Fruit fly (Drosophila melanogaster): Measurements from ENCODE around the gene Coq8.

Gene Coq8

DNA sequence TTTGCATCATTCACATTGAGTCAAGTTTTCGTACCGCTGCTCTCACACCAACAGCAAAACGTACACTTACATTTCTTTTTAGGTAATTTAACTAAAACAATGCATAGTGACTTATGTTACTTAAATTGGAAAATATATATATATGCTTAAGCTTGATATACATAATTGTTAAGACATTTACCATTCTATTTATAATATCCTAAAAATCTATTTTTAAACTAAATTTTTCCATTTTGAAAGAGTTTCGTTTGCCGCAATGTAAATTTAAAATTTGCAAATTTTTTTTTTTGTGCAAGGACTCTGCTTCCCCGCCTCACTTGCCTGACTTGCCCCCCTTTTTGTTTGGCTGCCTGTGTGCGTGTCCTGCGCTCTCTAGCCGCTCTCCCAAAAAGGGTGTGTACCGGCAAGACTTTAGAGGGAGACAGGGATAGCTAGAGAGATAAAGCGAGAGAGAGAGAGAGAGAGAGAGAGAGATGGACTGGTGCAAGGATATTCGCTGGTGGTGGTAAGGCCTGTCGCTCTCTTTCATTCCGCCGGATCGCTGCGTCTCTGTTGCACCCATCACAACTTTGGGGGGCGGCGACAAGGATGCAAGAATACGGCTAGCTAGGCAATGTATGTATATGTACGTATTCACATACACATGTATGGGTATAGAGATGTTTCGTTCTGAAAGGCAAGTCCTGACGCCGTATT, 37.1 kb upstream of the Coq8 start (continued):
- TF ChIP-seq fu2 (GFP tag; optimal IDR thresholded peaks at IDR 0.05): no peak
- TF ChIP-seq lbe (GFP tag; optimal IDR thresholded peaks at IDR 0.05): no peak
- no peak for TF ChIP-seq CG8290 (GFP tag; optimal IDR thresholded peaks at IDR 0.05)
- TF ChIP-seq CG8290 (tag; optimal IDR thresholded peaks at IDR 0.05): no peak
- peak; percentile 61 for TF ChIP-seq grau (tag; optimal IDR thresholded peaks at IDR 0.05)
- TF ChIP-seq org-1 (GFP tag; optimal IDR thresholded peaks at IDR 0.05): peak; percentile 6
- peak; percentile 60 for TF ChIP-seq PHDP (tag; optimal IDR thresholded peaks at IDR 0.05)
- TF ChIP-seq grn (GFP tag; optimal IDR thresholded peaks at IDR 0.05): no peak
- no peak for TF ChIP-seq sc (optimal IDR thresholded peaks at IDR 0.05)
- TF ChIP-seq sc (GFP tag; optimal IDR thresholded peaks at IDR 0.05): no peak
- TF ChIP-seq CG18262 (tag; optimal IDR thresholded peaks at IDR 0.05): peak; percentile 67
- TF ChIP-seq dmrt11E (tag; optimal IDR thresholded peaks at IDR 0.05): peak; percentile 17
- no peak for TF ChIP-seq Scr (GFP tag; IDR thresholded peaks at IDR 0.05; ENCODE audit: partially characterized antibody)
- peak; percentile 72 for TF ChIP-seq Hmr (GFP tag; optimal IDR thresholded peaks at IDR 0.05)
- TF ChIP-seq CG17186 (GFP tag; optimal IDR thresholded peaks at IDR 0.05): no peak
- TF ChIP-seq Taf1 (GFP tag; IDR thresholded peaks at IDR 0.05): no peak
- no peak for TF ChIP-seq stwl (tag; optimal IDR thresholded peaks at IDR 0.05)
- no peak for TF ChIP-seq CG9876 (GFP tag; optimal IDR thresholded peaks at IDR 0.05)
- peak; percentile 76 for TF ChIP-seq Nf-YB (GFP tag; optimal IDR thresholded peaks at IDR 0.05)
- no peak for TF ChIP-seq CG17802 (tag; optimal IDR thresholded peaks at IDR 0.05)
- TF ChIP-seq D19B (GFP tag; optimal IDR thresholded peaks at IDR 0.05): no peak
- no peak for TF ChIP-seq zen2 (GFP tag; IDR thresholded peaks at IDR 0.05; ENCODE audit: partially characterized antibody)
- TF ChIP-seq dmrt99B (tag; optimal IDR thresholded peaks at IDR 0.05): peak; percentile 73
- TF ChIP-seq CG12071 (GFP tag; optimal IDR thresholded peaks at IDR 0.05): no peak
- TF ChIP-seq CG6654 (GFP tag; optimal IDR thresholded peaks at IDR 0.05): no peak
- no peak for TF ChIP-seq bigmax (GFP tag; optimal IDR thresholded peaks at IDR 0.05)
- no peak for TF ChIP-seq CG3065 (GFP tag; optimal IDR thresholded peaks at IDR 0.05)
- TF ChIP-seq unpg (GFP tag; optimal IDR thresholded peaks at IDR 0.05): peak; percentile 44
- no peak for TF ChIP-seq toy (GFP tag; IDR thresholded peaks at IDR 0.05)
- no peak for TF ChIP-seq Vsx1 (GFP tag; optimal IDR thresholded peaks at IDR 0.05)
- no peak for TF ChIP-seq CG10565 (GFP tag; optimal IDR thresholded peaks at IDR 0.05)
- TF ChIP-seq CG8359 (GFP tag; optimal IDR thresholded peaks at IDR 0.05; ENCODE audit: borderline replicate concordance): no peak
- no peak for TF ChIP-seq ash1 (GFP tag; optimal IDR thresholded peaks at IDR 0.05)
- peak; percentile 69 for TF ChIP-seq CG7556 (GFP tag; optimal IDR thresholded peaks at IDR 0.05)
- TF ChIP-seq CG13424 (tag; optimal IDR thresholded peaks at IDR 0.05): peak; percentile 66
- TF ChIP-seq CG13894 (tag; optimal IDR thresholded peaks at IDR 0.05): peak; percentile 24
- TF ChIP-seq Ssrp (tag; optimal IDR thresholded peaks at IDR 0.05): peak; percentile 37
- no peak for TF ChIP-seq zen (tag; optimal IDR thresholded peaks at IDR 0.05)
- no peak for TF ChIP-seq Gsc (GFP tag; IDR thresholded peaks at IDR 0.05)
- peak; percentile 57 for TF ChIP-seq nmo (GFP tag; optimal IDR thresholded peaks at IDR 0.05)
- TF ChIP-seq CG11504 (tag; optimal IDR thresholded peaks at IDR 0.05): peak; percentile 71
- peak; percentile 72 for TF ChIP-seq nerfin-1 (tag; optimal IDR thresholded peaks at IDR 0.05)
- peak; percentile 70 to 80 for TF ChIP-seq Trl (optimal IDR thresholded peaks at IDR 0.05)
- no peak for TF ChIP-seq Trl (GFP tag; optimal IDR thresholded peaks at IDR 0.05)
- no peak for TF ChIP-seq CG14667 (GFP tag; IDR thresholded peaks at IDR 0.05)
- TF ChIP-seq dan (GFP tag; IDR thresholded peaks at IDR 0.05): no peak
- TF ChIP-seq Fer1 (GFP tag; optimal IDR thresholded peaks at IDR 0.05): peak; percentile 64
- peak; percentile 1 for TF ChIP-seq CG6683 (GFP tag; optimal IDR thresholded peaks at IDR 0.05)
- peak; percentile 17 for TF ChIP-seq CG17385 (GFP tag; optimal IDR thresholded peaks at IDR 0.05)
- TF ChIP-seq TFAM (GFP tag; optimal IDR thresholded peaks at IDR 0.05): no peak

All from whole organism, embryonic.